Worm (Caenorhabditis elegans): Measurements from ENCODE around the gene srh-45.

ce11 chrV:11271051-11271450 lies 33.7 kb downstream of the srh-45 start, which contains the start of gene clec-222:
- no peak for TF ChIP-seq crh-2 (tag; optimal IDR thresholded peaks at IDR 0.05)
- TF ChIP-seq lin-39 (tag; optimal IDR thresholded peaks at IDR 0.05): no peak
- no peak for TF ChIP-seq snpc-4 (tag; optimal IDR thresholded peaks at IDR 0.05)
- no peak for TF ChIP-seq elt-1 (tag; optimal IDR thresholded peaks at IDR 0.05)
- TF ChIP-seq ZK546.5 (tag; optimal IDR thresholded peaks at IDR 0.05): no peak
- TF ChIP-seq nhr-23 (tag; optimal IDR thresholded peaks at IDR 0.05): no peak
- TF ChIP-seq ztf-11 (tag; optimal IDR thresholded peaks at IDR 0.05): no peak
- TF ChIP-seq ama-1 (optimal IDR thresholded peaks at IDR 0.05): no peak
- no peak for TF ChIP-seq aly-2 (tag; optimal IDR thresholded peaks at IDR 0.05)
- TF ChIP-seq mab-5 (tag; optimal IDR thresholded peaks at IDR 0.05): no peak
- TF ChIP-seq ztf-4 (tag; optimal IDR thresholded peaks at IDR 0.05): no peak
- TF ChIP-seq mdl-1 (tag; optimal IDR thresholded peaks at IDR 0.05): no peak
